5 worm cellular contexts compared by ENCODE assay signal in the genomic region with DNA sequence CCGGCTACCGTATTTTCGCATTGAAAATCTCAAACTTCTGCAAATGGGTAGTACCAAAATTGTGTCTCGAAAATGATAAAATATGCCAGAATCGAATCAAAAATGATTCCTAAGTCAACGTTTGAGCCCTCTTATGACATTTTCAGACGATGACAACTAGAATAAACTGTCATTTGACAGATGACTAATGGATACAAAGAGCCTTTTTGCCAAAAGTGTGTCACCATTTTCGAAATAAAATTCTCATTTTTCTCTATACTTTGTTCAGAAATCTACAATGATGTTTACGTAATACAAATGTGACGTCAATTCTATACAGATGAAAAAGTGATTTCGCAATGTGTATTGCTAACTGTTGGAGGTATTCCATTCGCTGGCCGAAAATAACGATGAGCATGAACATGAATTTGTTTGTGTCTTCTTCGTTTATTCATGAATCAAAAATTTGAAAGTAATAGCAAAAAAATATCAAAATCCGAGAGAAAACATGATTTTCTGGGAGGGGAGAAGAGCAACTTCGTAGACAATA.
TF ChIP-seq lines count a peak whose summit lies in the region.

No protein-coding gene starts in this region.

TF ChIP-seq in whole organism, L1 larva, 84 proteins besides CTCF, POLR2A, EP300 and RAD21 (continued from another document and continues in another):
- peak; percentile 86 for TF ChIP-seq ztf-4 (tag; optimal IDR thresholded peaks at IDR 0.05; lab: Kevin White, UChicago)
- no peak for TF ChIP-seq nhr-84 (tag; optimal IDR thresholded peaks at IDR 0.05; lab: Kevin White, UChicago)
- TF ChIP-seq ets-5 (GFP tag; IDR thresholded peaks at IDR 0.05; lab: Robert Waterston, UW): no peak
- TF ChIP-seq C34B4.2 (tag; optimal IDR thresholded peaks at IDR 0.05; lab: Kevin White, UChicago): no peak
- TF ChIP-seq fos-1 (tag; optimal IDR thresholded peaks at IDR 0.05; lab: Kevin White, UChicago): peak; percentile 73
- peak in 2 of 3 experiments; percentile 24 to 33 for TF ChIP-seq dpl-1 (GFP tag; optimal IDR thresholded peaks at IDR 0.05; lab: Kevin White, UChicago)
- no peak for TF ChIP-seq fkh-4 (tag; optimal IDR thresholded peaks at IDR 0.05; lab: Kevin White, UChicago; ENCODE audit: borderline replicate concordance)
- TF ChIP-seq xbp-1 (tag; optimal IDR thresholded peaks at IDR 0.05; lab: Kevin White, UChicago): peak; percentile 27
- TF ChIP-seq C04F5.9 (tag; optimal IDR thresholded peaks at IDR 0.05; lab: Kevin White, UChicago): peak; percentile 5
- TF ChIP-seq efl-1 (optimal IDR thresholded peaks at IDR 0.05; lab: Kevin White, UChicago): peak; percentile 16 to 57
- no peak for TF ChIP-seq efl-1 (GFP tag; optimal IDR thresholded peaks at IDR 0.05 in 1 of 2; lab: Kevin White, UChicago)
- peak; percentile 68 for TF ChIP-seq pax-3 (tag; optimal IDR thresholded peaks at IDR 0.05; lab: Kevin White, UChicago)
- no peak for TF ChIP-seq ceh-90 (tag; optimal IDR thresholded peaks at IDR 0.05; lab: Kevin White, UChicago)
- TF ChIP-seq lin-39 (tag; optimal IDR thresholded peaks at IDR 0.05; lab: Kevin White, UChicago): no peak
- no peak for TF ChIP-seq mab-9 (GFP tag; IDR thresholded peaks at IDR 0.05; lab: Robert Waterston, UW)
- TF ChIP-seq alr-1 (tag; optimal IDR thresholded peaks at IDR 0.05; lab: Kevin White, UChicago; ENCODE audit: borderline replicate concordance): no peak
- TF ChIP-seq zag-1 (tag; optimal IDR thresholded peaks at IDR 0.05; lab: Kevin White, UChicago): no peak
- TF ChIP-seq fkh-8 (tag; optimal IDR thresholded peaks at IDR 0.05; lab: Kevin White, UChicago): peak; percentile 71
- TF ChIP-seq swsn-7 (tag; optimal IDR thresholded peaks at IDR 0.05; lab: Kevin White, UChicago): peak; percentile 33
- no peak for TF ChIP-seq unc-86 (tag; optimal IDR thresholded peaks at IDR 0.05; lab: Kevin White, UChicago)
- TF ChIP-seq pag-3 (tag; optimal IDR thresholded peaks at IDR 0.05; lab: Kevin White, UChicago; ENCODE audit: borderline replicate concordance, insufficient read depth): no peak
- TF ChIP-seq elt-2 (tag; optimal IDR thresholded peaks at IDR 0.05; lab: Kevin White, UChicago): peak; percentile 64
- TF ChIP-seq isw-1 (GFP tag; IDR thresholded peaks at IDR 0.05; lab: Robert Waterston, UW): no peak
- no peak for TF ChIP-seq ceh-63 (GFP tag; optimal IDR thresholded peaks at IDR 0.05; lab: Kevin White, UChicago)
- TF ChIP-seq lin-14 (GFP tag; optimal IDR thresholded peaks at IDR 0.05; lab: Kevin White, UChicago): peak; percentile 49

TF ChIP-seq in whole organism, L2 larva, 48 proteins besides CTCF, POLR2A, EP300 and RAD21 (continued from another document):
- TF ChIP-seq lin-39 (tag; optimal IDR thresholded peaks at IDR 0.05; lab: Kevin White, UChicago): no peak
- peak; percentile 81 for TF ChIP-seq nhr-25 (tag; optimal IDR thresholded peaks at IDR 0.05; lab: Kevin White, UChicago)
- peak; percentile 25 for TF ChIP-seq egl-27 (tag; optimal IDR thresholded peaks at IDR 0.05; lab: Kevin White, UChicago)
- TF ChIP-seq ztf-1 (GFP tag; conservative IDR thresholded peaks at IDR 0.05; lab: Robert Waterston, UW): 0 out of 2 replicates have a peak, but pooled peaks have one; percentile 66
- peak; percentile 42 for TF ChIP-seq nhr-10 (tag; optimal IDR thresholded peaks at IDR 0.05; lab: Kevin White, UChicago)
- TF ChIP-seq sma-9 (GFP tag; optimal IDR thresholded peaks at IDR 0.05; lab: Kevin White, UChicago): peak; percentile 62
- TF ChIP-seq sma-9 (tag; optimal IDR thresholded peaks at IDR 0.05; lab: Kevin White, UChicago): no peak
- TF ChIP-seq elt-1 (tag; optimal IDR thresholded peaks at IDR 0.05; lab: Kevin White, UChicago): no peak
- peak; percentile 89 for TF ChIP-seq nhr-129 (tag; optimal IDR thresholded peaks at IDR 0.05; lab: Kevin White, UChicago)
- TF ChIP-seq lsy-2 (tag; optimal IDR thresholded peaks at IDR 0.05; lab: Kevin White, UChicago): peak; percentile 37 to 83
- peak; percentile 79 for TF ChIP-seq crh-2 (tag; optimal IDR thresholded peaks at IDR 0.05; lab: Kevin White, UChicago)
- TF ChIP-seq fos-1 (tag; optimal IDR thresholded peaks at IDR 0.05; lab: Kevin White, UChicago): peak; percentile 14
- no peak for TF ChIP-seq nhr-11 (tag; optimal IDR thresholded peaks at IDR 0.05; lab: Kevin White, UChicago)
- peak; percentile 73 for TF ChIP-seq lin-13 (GFP tag; optimal IDR thresholded peaks at IDR 0.05; lab: Kevin White, UChicago)
- no peak for TF ChIP-seq dmd-4 (tag; optimal IDR thresholded peaks at IDR 0.05; lab: Kevin White, UChicago)
- TF ChIP-seq ama-1 (optimal IDR thresholded peaks at IDR 0.05; lab: Kevin White, UChicago): peak; percentile 98
- no peak for TF ChIP-seq unc-39 (tag; optimal IDR thresholded peaks at IDR 0.05; lab: Kevin White, UChicago)
- no peak for TF ChIP-seq R02D3.7 (tag; optimal IDR thresholded peaks at IDR 0.05; lab: Kevin White, UChicago)
- TF ChIP-seq unc-55 (GFP tag; optimal IDR thresholded peaks at IDR 0.05; lab: Kevin White, UChicago): peak; percentile 53
- TF ChIP-seq C34F6.9 (tag; optimal IDR thresholded peaks at IDR 0.05; lab: Kevin White, UChicago): peak; percentile 78
- peak; percentile 54 for TF ChIP-seq F13H6.1 (tag; optimal IDR thresholded peaks at IDR 0.05; lab: Kevin White, UChicago)
- TF ChIP-seq aly-2 (tag; optimal IDR thresholded peaks at IDR 0.05; lab: Kevin White, UChicago): no peak
- TF ChIP-seq sma-3 (GFP tag; optimal IDR thresholded peaks at IDR 0.05; lab: Kevin White, UChicago): peak; percentile 79
- TF ChIP-seq skn-1 (tag; optimal IDR thresholded peaks at IDR 0.05; lab: Kevin White, UChicago): peak; percentile 82

TF ChIP-seq in whole organism, L3 larva, 47 proteins besides CTCF, POLR2A, EP300 and RAD21 (continued from another document):
- peak; percentile 17 for TF ChIP-seq hmg-11 (tag; optimal IDR thresholded peaks at IDR 0.05; lab: Kevin White, UChicago)
- TF ChIP-seq pqm-1 (tag; optimal IDR thresholded peaks at IDR 0.05; lab: Kevin White, UChicago): peak; percentile 38
- TF ChIP-seq nhr-23 (tag; optimal IDR thresholded peaks at IDR 0.05; lab: Kevin White, UChicago): peak; percentile 89
- peak; percentile 97 for TF ChIP-seq ama-1 (optimal IDR thresholded peaks at IDR 0.05; lab: Kevin White, UChicago)
- TF ChIP-seq pha-4 (tag; optimal IDR thresholded peaks at IDR 0.05; lab: Kevin White, UChicago): peak; percentile 70
- TF ChIP-seq unc-39 (tag; optimal IDR thresholded peaks at IDR 0.05; lab: Kevin White, UChicago): no peak
- TF ChIP-seq nhr-76 (tag; optimal IDR thresholded peaks at IDR 0.05; lab: Kevin White, UChicago): no peak
- TF ChIP-seq elt-3 (tag; optimal IDR thresholded peaks at IDR 0.05; lab: Kevin White, UChicago): peak in 1 of 3 experiments; percentile 38
- peak; percentile 0 for TF ChIP-seq ceh-28 (tag; optimal IDR thresholded peaks at IDR 0.05; lab: Kevin White, UChicago)
- peak; percentile 24 for TF ChIP-seq egl-5 (tag; optimal IDR thresholded peaks at IDR 0.05; lab: Kevin White, UChicago)
- no peak for TF ChIP-seq nhr-67 (tag; optimal IDR thresholded peaks at IDR 0.05; lab: Kevin White, UChicago)
- no peak for TF ChIP-seq nhr-237 (tag; optimal IDR thresholded peaks at IDR 0.05; lab: Kevin White, UChicago)
- peak; percentile 61 for TF ChIP-seq elt-2 (tag; optimal IDR thresholded peaks at IDR 0.05; lab: Kevin White, UChicago)
- TF ChIP-seq tbx-2 (tag; optimal IDR thresholded peaks at IDR 0.05; lab: Kevin White, UChicago): peak; percentile 71
- TF ChIP-seq snpc-4 (tag; optimal IDR thresholded peaks at IDR 0.05; lab: Kevin White, UChicago): no peak
- peak; percentile 85 for TF ChIP-seq nhr-25 (tag; optimal IDR thresholded peaks at IDR 0.05; lab: Kevin White, UChicago)
- TF ChIP-seq nhr-28 (tag; optimal IDR thresholded peaks at IDR 0.05; lab: Kevin White, UChicago): peak; percentile 30
- no peak for TF ChIP-seq mml-1 (tag; optimal IDR thresholded peaks at IDR 0.05; lab: Kevin White, UChicago)
- TF ChIP-seq egl-27 (tag; optimal IDR thresholded peaks at IDR 0.05; lab: Kevin White, UChicago): no peak
- peak; percentile 51 for TF ChIP-seq ceh-82 (tag; optimal IDR thresholded peaks at IDR 0.05; lab: Kevin White, UChicago)
- peak; percentile 69 for TF ChIP-seq ztf-4 (tag; optimal IDR thresholded peaks at IDR 0.05; lab: Kevin White, UChicago)
- no peak for TF ChIP-seq sea-2 (GFP tag; optimal IDR thresholded peaks at IDR 0.05; lab: Kevin White, UChicago)
- peak; percentile 74 for TF ChIP-seq lsy-12 (tag; optimal IDR thresholded peaks at IDR 0.05; lab: Kevin White, UChicago)
- TF ChIP-seq R02D3.7 (tag; optimal IDR thresholded peaks at IDR 0.05; lab: Kevin White, UChicago): peak; percentile 46
- no peak for TF ChIP-seq fkh-10 (GFP tag; optimal IDR thresholded peaks at IDR 0.05; lab: Kevin White, UChicago)

TF ChIP-seq in whole organism, L4 larva, 104 proteins besides CTCF, POLR2A, EP300 and RAD21 (continued from another document and continues in another):
- TF ChIP-seq mdt-29 (GFP tag; IDR thresholded peaks at IDR 0.05; lab: Robert Waterston, UW): peak; percentile 86
- peak; percentile 16 to 76 for TF ChIP-seq daf-16 (GFP tag; optimal IDR thresholded peaks at IDR 0.05; lab: Kevin White, UChicago)
- TF ChIP-seq daf-16 (tag; optimal IDR thresholded peaks at IDR 0.05; lab: Kevin White, UChicago): peak; percentile 89
- peak; percentile 55; the same call in 1 of the 2 replicates for TF ChIP-seq saeg-2 (GFP tag; IDR thresholded peaks at IDR 0.05; lab: Robert Waterston, UW)
- TF ChIP-seq fos-1 (tag; optimal IDR thresholded peaks at IDR 0.05; lab: Kevin White, UChicago): no peak
- no peak for TF ChIP-seq zip-11 (GFP tag; IDR thresholded peaks at IDR 0.05; lab: Robert Waterston, UW)
- TF ChIP-seq dmd-8 (GFP tag; IDR thresholded peaks at IDR 0.05; lab: Robert Waterston, UW): 0 out of 2 replicates have a peak, but pooled peaks have one; percentile 7
- no peak for TF ChIP-seq egl-27 (tag; optimal IDR thresholded peaks at IDR 0.05; lab: Kevin White, UChicago)
- TF ChIP-seq gei-8 (GFP tag; optimal IDR thresholded peaks at IDR 0.05; lab: Kevin White, UChicago): peak; percentile 58
- peak; percentile 20 for TF ChIP-seq F37D6.2 (tag; optimal IDR thresholded peaks at IDR 0.05; lab: Kevin White, UChicago)
- TF ChIP-seq mdl-1 (tag; optimal IDR thresholded peaks at IDR 0.05; lab: Kevin White, UChicago): no peak
- peak; percentile 82 for TF ChIP-seq nhr-6 (tag; optimal IDR thresholded peaks at IDR 0.05; lab: Kevin White, UChicago)
- TF ChIP-seq T26A8.4 (GFP tag; IDR thresholded peaks at IDR 0.05; lab: Robert Waterston, UW): peak; percentile 94
- no peak; the same call in 1 of the 2 replicates for TF ChIP-seq Y48G9A.11 (GFP tag; IDR thresholded peaks at IDR 0.05; lab: Robert Waterston, UW)
- TF ChIP-seq daf-8 (GFP tag; IDR thresholded peaks at IDR 0.05; lab: Robert Waterston, UW): 0 out of 2 replicates have a peak, but pooled peaks have one; percentile 26
- no peak; the same call in 1 of the 2 replicates for TF ChIP-seq madf-9 (GFP tag; conservative IDR thresholded peaks at IDR 0.05; lab: Robert Waterston, UW)
- TF ChIP-seq vab-7 (GFP tag; IDR thresholded peaks at IDR 0.05; lab: Robert Waterston, UW): peak; percentile 51
- TF ChIP-seq R02D3.7 (tag; optimal IDR thresholded peaks at IDR 0.05; lab: Kevin White, UChicago): no peak
- TF ChIP-seq arid-1 (GFP tag; conservative IDR thresholded peaks at IDR 0.05; lab: Robert Waterston, UW): peak; percentile 56; the same call in 1 of the 2 replicates
- TF ChIP-seq nhr-76 (tag; optimal IDR thresholded peaks at IDR 0.05; lab: Kevin White, UChicago): peak; percentile 19
- no peak for TF ChIP-seq F26F4.8 (GFP tag; conservative IDR thresholded peaks at IDR 0.05; lab: Robert Waterston, UW)
- TF ChIP-seq snpc-1.2 (GFP tag; IDR thresholded peaks at IDR 0.05; lab: Robert Waterston, UW): peak; percentile 65
- no peak for TF ChIP-seq nhr-237 (tag; optimal IDR thresholded peaks at IDR 0.05; lab: Kevin White, UChicago)
- TF ChIP-seq ceh-82 (tag; optimal IDR thresholded peaks at IDR 0.05; lab: Kevin White, UChicago): no peak
- no peak for TF ChIP-seq lin-15B (tag; optimal IDR thresholded peaks at IDR 0.05; lab: Kevin White, UChicago)
- TF ChIP-seq ctbp-1 (GFP tag; IDR thresholded peaks at IDR 0.05; lab: Robert Waterston, UW): peak; percentile 74
- peak; percentile 71 for TF ChIP-seq sdz-12 (GFP tag; optimal IDR thresholded peaks at IDR 0.05; lab: Kevin White, UChicago)
- peak; percentile 75 for TF ChIP-seq aha-1 (tag; lab: Kevin White, UChicago)
- TF ChIP-seq hlh-11 (tag; optimal IDR thresholded peaks at IDR 0.05; lab: Kevin White, UChicago): peak; percentile 61
- TF ChIP-seq egl-43 (GFP tag; IDR thresholded peaks at IDR 0.05; lab: Robert Waterston, UW): peak; percentile 29; the same call in 1 of the 2 replicates

TF ChIP-seq in whole organism, young adult, 124 proteins besides CTCF, POLR2A, EP300 and RAD21 (continued from another document and continues in another):
- no peak for TF ChIP-seq F55B11.4 (tag; optimal IDR thresholded peaks at IDR 0.05; lab: Kevin White, UChicago; ENCODE audit: borderline replicate concordance, insufficient read depth)
- TF ChIP-seq somi-1 (GFP tag; optimal IDR thresholded peaks at IDR 0.05; lab: Kevin White, UChicago): peak; percentile 71
- TF ChIP-seq sdz-38 (tag; optimal IDR thresholded peaks at IDR 0.05; lab: Kevin White, UChicago): no peak
- no peak; the same call in 1 of the 2 replicates for TF ChIP-seq Y79H2A.3 (GFP tag; conservative IDR thresholded peaks at IDR 0.05; lab: Robert Waterston, UW)
- no peak for TF ChIP-seq F33H1.4 (GFP tag; IDR thresholded peaks at IDR 0.05; lab: Robert Waterston, UW)
- TF ChIP-seq B0035.1 (tag; optimal IDR thresholded peaks at IDR 0.05; lab: Kevin White, UChicago): peak; percentile 71
- TF ChIP-seq nfya-2 (GFP tag; IDR thresholded peaks at IDR 0.05; lab: Robert Waterston, UW): peak; percentile 81; the same call in 1 of the 2 replicates
- peak; percentile 46 for TF ChIP-seq pha-4 (tag; optimal IDR thresholded peaks at IDR 0.05; lab: Kevin White, UChicago)
- TF ChIP-seq athp-1 (tag; optimal IDR thresholded peaks at IDR 0.05; lab: Kevin White, UChicago): peak; percentile 63
- TF ChIP-seq T07F8.4 (tag; optimal IDR thresholded peaks at IDR 0.05; lab: Kevin White, UChicago): no peak
- peak; percentile 87 for TF ChIP-seq fkh-3 (tag; optimal IDR thresholded peaks at IDR 0.05; lab: Kevin White, UChicago)
- peak; percentile 90 for TF ChIP-seq zim-3 (tag; optimal IDR thresholded peaks at IDR 0.05; lab: Kevin White, UChicago)
- TF ChIP-seq ztf-3 (GFP tag; optimal IDR thresholded peaks at IDR 0.05; lab: Kevin White, UChicago): peak; percentile 66
- peak; percentile 96 for TF ChIP-seq ama-1 (optimal IDR thresholded peaks at IDR 0.05; lab: Kevin White, UChicago)
- TF ChIP-seq ama-1 (GFP tag; optimal IDR thresholded peaks at IDR 0.05; lab: Kevin White, UChicago): peak in 1 of 2 experiments; percentile 49
- no peak for TF ChIP-seq F57A8.1 (GFP tag; optimal IDR thresholded peaks at IDR 0.05; lab: Kevin White, UChicago)
- 0 out of 2 replicates have a peak, but pooled peaks have one; percentile 65 for TF ChIP-seq cebp-2 (GFP tag; IDR thresholded peaks at IDR 0.05; lab: Robert Waterston, UW)
- peak; percentile 3 for TF ChIP-seq him-1 (tag; optimal IDR thresholded peaks at IDR 0.05; lab: Kevin White, UChicago)
- TF ChIP-seq ZK185.1 (tag; optimal IDR thresholded peaks at IDR 0.05; lab: Kevin White, UChicago; ENCODE audit: poor library complexity, severe bottlenecking): peak; percentile 86
- peak; percentile 58 for TF ChIP-seq K12H6.12 (tag; optimal IDR thresholded peaks at IDR 0.05; lab: Kevin White, UChicago)
- TF ChIP-seq ekl-4 (GFP tag; IDR thresholded peaks at IDR 0.05; lab: Robert Waterston, UW): peak; percentile 73; the same call in 1 of the 2 replicates
- TF ChIP-seq ccch-3 (GFP tag; optimal IDR thresholded peaks at IDR 0.05; lab: Kevin White, UChicago): no peak
- TF ChIP-seq ztf-28 (GFP tag; IDR thresholded peaks at IDR 0.05; lab: Robert Waterston, UW): no peak
- no peak for TF ChIP-seq hsf-1 (GFP tag; IDR thresholded peaks at IDR 0.05; lab: Robert Waterston, UW)
- peak; percentile 80 for TF ChIP-seq gei-17 (GFP tag; optimal IDR thresholded peaks at IDR 0.05; lab: Kevin White, UChicago)
- no peak for TF ChIP-seq hmg-20 (GFP tag; IDR thresholded peaks at IDR 0.05; lab: Robert Waterston, UW)
- TF ChIP-seq attf-5 (GFP tag; optimal IDR thresholded peaks at IDR 0.05; lab: Kevin White, UChicago): peak; percentile 64
- no peak for TF ChIP-seq ceh-40 (GFP tag; IDR thresholded peaks at IDR 0.05; lab: Robert Waterston, UW)
- 0 out of 2 replicates have a peak, but pooled peaks have one; percentile 31 for TF ChIP-seq lir-1 (GFP tag; conservative IDR thresholded peaks at IDR 0.05; lab: Robert Waterston, UW)
- peak; percentile 67 for TF ChIP-seq C06A6.2 (GFP tag; conservative IDR thresholded peaks at IDR 0.05; lab: Robert Waterston, UW)
- TF ChIP-seq bed-1 (GFP tag; IDR thresholded peaks at IDR 0.05; lab: Robert Waterston, UW): 0 out of 2 replicates have a peak, but pooled peaks have one; percentile 40
- 0 out of 2 replicates have a peak, but pooled peaks have one; percentile 21 for TF ChIP-seq ceh-58 (GFP tag; IDR thresholded peaks at IDR 0.05; lab: Robert Waterston, UW)
